Fruit fly (Drosophila melanogaster): ENCODE data around the gene CG15576.

The CG15576 gene

DNA sequence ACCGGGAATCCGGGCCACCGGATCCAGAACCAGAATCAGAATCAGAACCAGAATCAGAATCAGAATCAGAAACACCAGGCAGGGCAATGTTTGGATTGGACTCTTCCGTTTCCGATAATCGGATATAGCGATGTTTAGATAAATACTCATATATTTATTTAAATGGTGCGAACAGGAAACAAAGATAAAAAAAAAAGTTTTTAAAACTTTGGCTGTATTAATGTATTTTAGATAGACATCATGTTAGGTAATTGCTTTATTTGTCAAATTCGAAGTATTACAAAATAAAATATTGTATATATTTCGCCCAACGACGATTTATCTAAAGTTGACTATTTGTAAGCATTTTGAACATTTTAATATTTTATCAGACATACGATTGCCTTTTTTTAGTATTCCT is 39.9 kb downstream of the CG15576 start, which contains the start of gene CG43288:
Gene CG43288, plus strand, starts transcription at position 301 of the 400 bp plus-strand sequence.
- TF ChIP-seq EcR (GFP tag; optimal IDR thresholded peaks at IDR 0.05) (no peak), Snoo (tag; optimal IDR thresholded peaks at IDR 0.05) (no peak), CG15710 (tag; optimal IDR thresholded peaks at IDR 0.05) (no peak), rn (GFP tag; IDR thresholded peaks at IDR 0.05) (no peak), CG8301 (tag; optimal IDR thresholded peaks at IDR 0.05) (no peak), Ets98B (GFP tag; IDR thresholded peaks at IDR 0.05) (no peak), CG10348 (GFP tag; IDR thresholded peaks at IDR 0.05) (no peak), D1 (tag; optimal IDR thresholded peaks at IDR 0.05) (no peak), CG4496 (GFP tag; IDR thresholded peaks at IDR 0.05) (no peak), CG13204 (GFP tag; optimal IDR thresholded peaks at IDR 0.05) (no peak)

DNA sequence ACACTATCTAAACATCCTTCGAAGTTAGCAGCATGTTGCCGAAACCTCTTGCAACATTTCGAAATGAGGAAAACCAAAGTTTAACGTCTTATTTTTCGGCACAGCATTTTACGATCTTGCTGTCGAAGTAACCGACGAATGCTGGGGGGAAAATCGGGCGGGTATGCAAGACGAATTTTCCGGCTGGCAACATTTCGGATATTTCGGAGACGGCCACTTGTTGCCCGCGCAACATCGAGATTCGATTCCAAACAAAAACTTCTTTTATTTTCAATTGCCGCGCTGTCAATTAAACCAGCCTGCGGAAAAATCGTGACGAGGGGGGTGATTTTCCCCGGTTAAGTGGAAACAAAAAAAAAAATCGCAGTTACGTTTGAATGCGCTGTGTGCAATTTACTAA is 45.8 kb downstream of the CG15576 start:
- TF ChIP-seq CG14655 (GFP tag; optimal IDR thresholded peaks at IDR 0.05) = no peak
- TF ChIP-seq CG4496 (GFP tag; IDR thresholded peaks at IDR 0.05) = no peak
- no peak for TF ChIP-seq CG13204 (GFP tag; optimal IDR thresholded peaks at IDR 0.05)
- TF ChIP-seq CG34367 (tag; optimal IDR thresholded peaks at IDR 0.05) = no peak
- no peak for TF ChIP-seq Pif1B (GFP tag; optimal IDR thresholded peaks at IDR 0.05)
- no peak for TF ChIP-seq Snoo (tag; optimal IDR thresholded peaks at IDR 0.05)
- no peak for TF ChIP-seq CG32121 (GFP tag; IDR thresholded peaks at IDR 0.05)
- TF ChIP-seq rn (GFP tag; IDR thresholded peaks at IDR 0.05) = no peak
- TF ChIP-seq fd96Ca (GFP tag; IDR thresholded peaks at IDR 0.05) = no peak
- TF ChIP-seq Pif1A (GFP tag; optimal IDR thresholded peaks at IDR 0.05) = no peak
- no peak for TF ChIP-seq CG15710 (tag; optimal IDR thresholded peaks at IDR 0.05)
- TF ChIP-seq CG8301 (tag; optimal IDR thresholded peaks at IDR 0.05) = no peak
- no peak for TF ChIP-seq CG12605 (GFP tag; IDR thresholded peaks at IDR 0.05)
- no peak for TF ChIP-seq CG9948 (tag; optimal IDR thresholded peaks at IDR 0.05)
- no peak for TF ChIP-seq CG10348 (GFP tag; IDR thresholded peaks at IDR 0.05)

DNA sequence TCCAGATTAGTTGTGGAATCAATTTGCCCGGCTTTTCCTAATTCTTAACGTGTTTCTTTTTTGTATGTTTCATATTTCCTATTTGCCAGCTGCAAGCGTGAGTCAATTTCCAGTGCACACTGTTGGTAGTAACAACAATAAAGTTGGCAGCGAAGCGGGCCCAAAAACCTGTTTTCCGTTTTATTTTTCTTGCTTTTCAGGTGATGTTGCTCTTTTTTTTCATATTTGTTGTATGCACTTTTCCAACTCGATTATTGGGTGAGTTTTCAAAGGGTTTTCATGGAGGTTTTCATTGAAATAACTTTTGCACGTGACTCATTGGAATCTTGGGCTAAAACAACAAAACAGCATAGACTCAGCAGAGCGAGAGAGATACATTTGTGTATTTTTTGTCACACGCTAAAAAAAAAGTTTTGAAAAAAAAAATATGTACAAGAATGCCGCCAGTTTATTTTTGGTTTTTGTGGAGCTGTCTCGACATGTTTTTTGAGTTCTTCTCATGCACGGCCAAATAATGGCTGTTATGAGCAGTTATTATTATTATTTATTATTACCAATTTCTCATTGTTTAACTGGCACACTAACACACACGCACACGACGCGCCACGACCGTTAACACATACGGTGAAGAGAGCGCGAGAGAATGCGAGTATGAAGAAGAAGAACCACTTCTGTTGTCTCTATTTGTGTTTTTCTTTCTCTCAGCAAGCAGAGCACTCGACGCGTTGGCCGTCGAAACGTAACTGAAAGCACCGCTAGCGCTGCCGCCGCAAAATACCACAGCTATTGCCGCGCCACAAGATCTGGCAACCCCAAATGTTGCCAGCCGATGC is 47.0 kb downstream of the CG15576 start, which contains the start of gene Fas2:
Gene Fas2, minus strand, starts transcription at position 748 of the 833 bp plus-strand sequence.
- peak; percentile 87 for TF ChIP-seq fd96Ca (GFP tag; IDR thresholded peaks at IDR 0.05)
- TF ChIP-seq Snoo (tag; optimal IDR thresholded peaks at IDR 0.05) = peak; percentile 67
- TF ChIP-seq CG8159 (tag; optimal IDR thresholded peaks at IDR 0.05) = peak; percentile 7
- peak; percentile 75 for TF ChIP-seq Pif1B (GFP tag; optimal IDR thresholded peaks at IDR 0.05)
- peak; percentile 70 for TF ChIP-seq CG32121 (GFP tag; IDR thresholded peaks at IDR 0.05)
- no peak for TF ChIP-seq CG34367 (tag; optimal IDR thresholded peaks at IDR 0.05)
- TF ChIP-seq EcR (GFP tag; optimal IDR thresholded peaks at IDR 0.05) = peak; percentile 3
- peak; percentile 68; the same call in 2 of the 3 replicates for TF ChIP-seq CG4496 (GFP tag; IDR thresholded peaks at IDR 0.05)
- TF ChIP-seq CG9948 (tag; optimal IDR thresholded peaks at IDR 0.05) = peak; percentile 33
- peak; percentile 60 for TF ChIP-seq CG14655 (GFP tag; optimal IDR thresholded peaks at IDR 0.05)
- 0 out of 2 replicates have a peak, but pooled peaks have one; percentile 7 for TF ChIP-seq rn (GFP tag; IDR thresholded peaks at IDR 0.05)
- peak; percentile 11 for TF ChIP-seq CG17806 (tag; optimal IDR thresholded peaks at IDR 0.05)
- peak; percentile 31 for TF ChIP-seq CG15710 (tag; optimal IDR thresholded peaks at IDR 0.05)
- TF ChIP-seq CG8301 (tag; optimal IDR thresholded peaks at IDR 0.05) = peak; percentile 51
- TF ChIP-seq CG12605 (GFP tag; IDR thresholded peaks at IDR 0.05) = peak; percentile 47; the same call in 1 of the 2 replicates
- TF ChIP-seq gl (tag; optimal IDR thresholded peaks at IDR 0.05) = no peak
- no peak for TF ChIP-seq CG10348 (GFP tag; IDR thresholded peaks at IDR 0.05)
- TF ChIP-seq Ets98B (GFP tag; IDR thresholded peaks at IDR 0.05) = peak; percentile 59
- TF ChIP-seq D1 (tag; optimal IDR thresholded peaks at IDR 0.05) = no peak
- TF ChIP-seq CG13204 (GFP tag; optimal IDR thresholded peaks at IDR 0.05) = peak; percentile 56
- TF ChIP-seq Pif1A (GFP tag; optimal IDR thresholded peaks at IDR 0.05) = peak; percentile 37

DNA sequence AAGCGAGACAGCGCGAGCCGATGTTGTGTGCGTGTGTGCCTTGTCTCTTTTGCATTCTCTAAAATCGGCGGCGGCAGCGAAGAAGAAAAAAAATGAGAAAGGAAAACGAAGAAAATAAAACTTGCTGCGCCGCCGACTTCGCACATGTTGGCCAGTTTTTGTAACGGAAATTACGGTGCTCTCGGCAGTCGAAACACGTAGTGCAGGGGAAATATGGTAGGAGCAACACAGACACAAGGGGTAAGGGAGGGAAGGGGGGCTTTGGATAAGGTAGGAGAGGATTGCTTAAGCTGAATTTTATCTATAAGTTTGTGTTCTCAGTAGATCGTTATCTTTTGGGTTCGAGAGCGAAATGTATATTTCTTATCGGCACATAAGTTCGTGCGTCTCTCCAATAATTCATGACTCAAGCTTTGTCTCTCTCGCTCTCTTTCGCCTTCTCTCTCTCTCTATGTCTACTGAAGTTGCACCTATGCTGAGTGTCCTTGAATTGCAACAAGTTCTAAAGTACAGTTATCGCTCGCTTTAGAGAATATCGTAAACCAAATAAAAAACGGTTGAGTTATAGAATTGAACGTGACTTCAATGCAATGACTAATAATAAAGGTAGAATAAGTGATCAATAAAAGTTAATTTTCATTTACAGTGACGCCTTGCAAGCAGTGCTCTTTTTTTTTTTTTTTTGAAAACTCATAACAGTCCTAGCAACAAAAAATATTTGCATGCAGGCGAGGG is 48.7 kb downstream of the CG15576 start:
- TF ChIP-seq CG4496 (GFP tag; IDR thresholded peaks at IDR 0.05) (peak; percentile 70; the same call in 2 of the 3 replicates), gl (tag; optimal IDR thresholded peaks at IDR 0.05) (no peak), EcR (GFP tag; optimal IDR thresholded peaks at IDR 0.05) (peak; percentile 25), Snoo (tag; optimal IDR thresholded peaks at IDR 0.05) (no peak), CG15710 (tag; optimal IDR thresholded peaks at IDR 0.05) (peak; percentile 27), CG10348 (GFP tag; IDR thresholded peaks at IDR 0.05) (no peak), CG8159 (tag; optimal IDR thresholded peaks at IDR 0.05) (peak; percentile 27), CG34367 (tag; optimal IDR thresholded peaks at IDR 0.05) (peak; percentile 9), CG14655 (GFP tag; optimal IDR thresholded peaks at IDR 0.05) (peak; percentile 33), CG12605 (GFP tag; IDR thresholded peaks at IDR 0.05) (peak; percentile 39; the same call in 1 of the 2 replicates), Pif1A (GFP tag; optimal IDR thresholded peaks at IDR 0.05) (no peak), CG8301 (tag; optimal IDR thresholded peaks at IDR 0.05) (no peak), rn (GFP tag; IDR thresholded peaks at IDR 0.05) (no peak), CG9948 (tag; optimal IDR thresholded peaks at IDR 0.05) (peak; percentile 12), CG17806 (tag; optimal IDR thresholded peaks at IDR 0.05) (peak; percentile 11), Ets98B (GFP tag; IDR thresholded peaks at IDR 0.05) (peak; percentile 44; the same call in 1 of the 2 replicates), Pif1B (GFP tag; optimal IDR thresholded peaks at IDR 0.05) (no peak), D1 (tag; optimal IDR thresholded peaks at IDR 0.05) (no peak), fd96Ca (GFP tag; IDR thresholded peaks at IDR 0.05) (peak; percentile 42; the same call in 1 of the 3 replicates), CG13204 (GFP tag; optimal IDR thresholded peaks at IDR 0.05) (peak; percentile 18)
